Fruit fly (Drosophila melanogaster): ENCODE data around the gene bru2.

- TF ChIP-seq CG30020 (tag; optimal IDR thresholded peaks at IDR 0.05) (no peak), CG4328 (GFP tag; optimal IDR thresholded peaks at IDR 0.05) (no peak), H2.0 (GFP tag; IDR thresholded peaks at IDR 0.05) (no peak), Hmr (GFP tag; optimal IDR thresholded peaks at IDR 0.05) (peak; percentile 36), CG14710 (tag; optimal IDR thresholded peaks at IDR 0.05) (no peak), MESR4 (GFP tag; optimal IDR thresholded peaks at IDR 0.05) (peak; percentile 55), cato (GFP tag; optimal IDR thresholded peaks at IDR 0.05; ENCODE audit: borderline replicate concordance) (no peak), ftz-f1 (GFP tag; optimal IDR thresholded peaks at IDR 0.05) (no peak), Nf-YC (tag; optimal IDR thresholded peaks at IDR 0.05) (peak; percentile 21)
Observed at dm6 chr2L:12435976-12436771, 92.2 kb downstream of the bru2 start.

Measured in whole organism, embryonic.